Fruit fly (Drosophila melanogaster): ENCODE data around the gene CG10383.

DNA sequence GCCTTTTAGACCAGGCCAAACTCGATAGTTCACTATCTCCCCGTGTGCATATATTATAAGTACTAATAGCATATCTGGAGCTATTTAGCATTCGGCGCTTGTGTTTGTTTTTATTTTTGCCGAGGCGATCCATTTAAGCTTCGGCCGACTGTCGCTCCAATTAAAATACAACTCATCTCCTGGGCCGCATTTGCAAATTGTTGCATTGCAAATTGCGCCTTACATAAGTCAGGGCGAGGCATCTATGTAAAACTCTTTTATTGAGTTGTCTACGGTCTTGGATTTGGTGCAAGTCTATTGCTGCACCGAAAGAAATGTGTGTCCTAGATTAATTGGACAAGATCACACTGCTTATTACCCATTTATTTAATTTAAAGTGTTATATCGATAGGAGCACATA is 32.6 kb upstream of the CG10383 start:
- no peak for TF ChIP-seq Pif1A (GFP tag; optimal IDR thresholded peaks at IDR 0.05)
- no peak for TF ChIP-seq D1 (tag; optimal IDR thresholded peaks at IDR 0.05)
- TF ChIP-seq CG32121 (GFP tag; IDR thresholded peaks at IDR 0.05), result no peak
- no peak for TF ChIP-seq CG34367 (tag; optimal IDR thresholded peaks at IDR 0.05)
- TF ChIP-seq rn (GFP tag; IDR thresholded peaks at IDR 0.05), result no peak
- no peak for TF ChIP-seq Pif1B (GFP tag; optimal IDR thresholded peaks at IDR 0.05)
- no peak for TF ChIP-seq EcR (GFP tag; optimal IDR thresholded peaks at IDR 0.05)

All from whole organism, pupa.